Fruit fly (Drosophila melanogaster) whole organism, embryonic: ENCODE results near the gene Sgt1.
A peak's percentile ranks its signal among the peaks of the same experiment; 100 is the strongest.

ENCODE experiments used
- CG10267 ChIP-seq: fragments of 200-800 bp; sonication (Bioruptor generic); optimal IDR thresholded peaks from 2 replicates; lab custom pipeline; 2018; ENCODE audit warnings: missing biosample characterization, mild to moderate bottlenecking, missing genetic modification characterization, moderate library complexity
- CG10565 ChIP-seq: fragments of 200-800 bp; sonication (Bioruptor generic); optimal IDR thresholded peaks from 3 replicates; lab custom pipeline; 2016; ENCODE audit warnings: missing biosample characterization, mild to moderate bottlenecking, missing genetic modification characterization
- CG12104 ChIP-seq: fragments of 200-800 bp; sonication (Bioruptor generic); optimal IDR thresholded peaks from 3 replicates; lab custom pipeline; 2016; ENCODE audit warnings: missing biosample characterization, missing genetic modification characterization
- CG12659 ChIP-seq: fragments of 200-800 bp; sonication (Bioruptor generic); optimal IDR thresholded peaks from 3 replicates; lab custom pipeline; 2017; ENCODE audit warnings: mild to moderate bottlenecking, missing biosample characterization, missing genetic modification reagents, missing genetic modification characterization
- CG14441 ChIP-seq: fragments of 200-800 bp; sonication (Bioruptor generic); IDR thresholded peaks from 2 replicates; pipeline ENCODE4 v1.3.6; 2022; ENCODE audit warnings: missing biosample characterization, missing genetic modification characterization
- CG14667 ChIP-seq: fragments of 200-800 bp; sonication (Bioruptor generic); IDR thresholded peaks from 2 replicates; pipeline ENCODE4 v1.3.6; 2022; ENCODE audit warnings: missing biosample characterization, missing genetic modification characterization
- CG14710 ChIP-seq: fragments of 200-800 bp; sonication (Bioruptor generic); optimal IDR thresholded peaks from 3 replicates; lab custom pipeline; 2019; ENCODE audit warnings: missing biosample characterization, mild to moderate bottlenecking, missing genetic modification characterization, moderate library complexity
- CG15073 ChIP-seq: fragments of 200-800 bp; sonication (Bioruptor generic); optimal IDR thresholded peaks from 2 replicates; lab custom pipeline; 2016; ENCODE audit warnings: missing biosample characterization, missing genetic modification characterization
- CG17328 ChIP-seq: fragments of 200-800 bp; sonication (Bioruptor generic); IDR thresholded peaks from 2 replicates; pipeline ENCODE4 v1.3.6; 2022; ENCODE audit warnings: missing biosample characterization, missing genetic modification characterization
- CG17359 ChIP-seq: fragments of 200-800 bp; sonication (Bioruptor generic); optimal IDR thresholded peaks from 3 replicates; lab custom pipeline; 2018; ENCODE audit warnings: missing biosample characterization, mild to moderate bottlenecking, missing genetic modification characterization, moderate library complexity
- CG18262 ChIP-seq: fragments of 200-800 bp; optimal IDR thresholded peaks from 3 replicates; lab custom pipeline; 2019; ENCODE audit warnings: missing biosample characterization, mild to moderate bottlenecking, missing genetic modification characterization, moderate library complexity
- CG2202 ChIP-seq: fragments of 200-800 bp; sonication (Bioruptor generic); optimal IDR thresholded peaks from 2 replicates; lab custom pipeline; 2018; ENCODE audit warnings: missing biosample characterization, mild to moderate bottlenecking, missing genetic modification characterization
- CG2678 ChIP-seq: fragments of 200-800 bp; sonication (Bioruptor generic); optimal IDR thresholded peaks from 3 replicates; lab custom pipeline; 2019; ENCODE audit warnings: missing biosample characterization, mild to moderate bottlenecking, missing genetic modification characterization, moderate library complexity
- CG2875 ChIP-seq: fragments of 200-800 bp; sonication (Bioruptor generic); optimal IDR thresholded peaks from 2 replicates; lab custom pipeline; 2017; ENCODE audit warnings: missing biosample characterization, mild to moderate bottlenecking, missing genetic modification characterization, missing genetic modification reagents
- CG31365 ChIP-seq: fragments of 200-800 bp; sonication (Bioruptor generic); optimal IDR thresholded peaks from 2 replicates; lab custom pipeline; 2018; ENCODE audit warnings: missing biosample characterization, mild to moderate bottlenecking, missing genetic modification characterization
- CG32772 ChIP-seq: fragments of 200-800 bp; sonication (Bioruptor generic); IDR thresholded peaks from 2 replicates; pipeline ENCODE4 v1.3.6; 2022; ENCODE audit warnings: missing biosample characterization, missing genetic modification characterization
- CG42726 ChIP-seq: fragments of 200-800 bp; sonication (Bioruptor generic); IDR thresholded peaks from 2 replicates; pipeline ENCODE4 v1.3.6; 2022; ENCODE audit warnings: missing biosample characterization, missing genetic modification characterization; ENCODE audit not compliant: partially characterized antibody
- CG6765 ChIP-seq: fragments of 200-800 bp; sonication (Bioruptor generic); optimal IDR thresholded peaks from 3 replicates; lab custom pipeline; 2017; ENCODE audit warnings: missing biosample characterization, mild to moderate bottlenecking, missing genetic modification characterization
- CG7372 ChIP-seq: fragments of 200-800 bp; sonication (Bioruptor generic); IDR thresholded peaks from 2 replicates; pipeline ENCODE4 v1.3.6; 2022; ENCODE audit warnings: missing biosample characterization, missing genetic modification characterization
- CG8765 ChIP-seq: fragments of 200-800 bp; sonication (Bioruptor generic); IDR thresholded peaks from 2 replicates; pipeline ENCODE4 v1.3.6; 2022; ENCODE audit warnings: missing biosample characterization, missing genetic modification characterization
- CG8924 ChIP-seq: fragments of 200-800 bp; optimal IDR thresholded peaks from 3 replicates; lab custom pipeline; 2019; ENCODE audit warnings: missing biosample characterization, mild to moderate bottlenecking, missing genetic modification characterization, moderate library complexity
- CG9437 ChIP-seq: fragments of 200-800 bp; sonication (Bioruptor generic); optimal IDR thresholded peaks from 2 replicates; lab custom pipeline; 2018; ENCODE audit warnings: missing biosample characterization, mild to moderate bottlenecking, missing genetic modification characterization
- CG9609 ChIP-seq: fragments of 200-800 bp; sonication (Bioruptor generic); optimal IDR thresholded peaks from 3 replicates; lab custom pipeline; 2016; ENCODE audit warnings: missing biosample characterization, missing genetic modification characterization
- CG9727 ChIP-seq: fragments of 200-800 bp; sonication (Bioruptor generic); optimal IDR thresholded peaks from 3 replicates; lab custom pipeline; 2017; ENCODE audit warnings: missing biosample characterization, mild to moderate bottlenecking, missing genetic modification characterization
- CkIIα-i1 ChIP-seq: fragments of 200-800 bp; sonication (Bioruptor generic); IDR thresholded peaks from 2 replicates; pipeline ENCODE4 v1.3.6; 2022; ENCODE audit warnings: missing biosample characterization, missing genetic modification characterization
- Doc3 ChIP-seq: fragments of 200-800 bp; sonication (Bioruptor generic); IDR thresholded peaks from 3 replicates; pipeline ENCODE4 v1.3.6; 2022; ENCODE audit warnings: missing biosample characterization, missing genetic modification characterization; ENCODE audit not compliant: partially characterized antibody
- HLH54F ChIP-seq: fragments of 200-800 bp; sonication (Bioruptor generic); optimal IDR thresholded peaks from 3 replicates; lab custom pipeline; 2016; ENCODE audit warnings: missing biosample characterization, missing genetic modification characterization
- Hr51 ChIP-seq, 2 experiments: fragments of 200-800 bp; sonication (Bioruptor generic); optimal IDR thresholded peaks; 2 replicates in 1 of 2; 3 replicates in 1 of 2; lab custom pipeline; 2016 to 2018; ENCODE audit warnings: missing biosample characterization in 2 of 2, missing genetic modification characterization in 2 of 2, mild to moderate bottlenecking in 1 of 2, moderate library complexity in 1 of 2
- Hr78 ChIP-seq, 2 experiments: fragments of 200-800 bp in 1 of 2; fragments of >200 bp in 1 of 2; sonication (Bioruptor generic) in 1 of 2; optimal IDR thresholded peaks; 2 replicates each; lab custom pipeline; 2017 to 2019; ENCODE audit warnings: missing biosample characterization in 2 of 2, missing genetic modification characterization in 2 of 2, mild to moderate bottlenecking in 1 of 2, moderate library complexity in 1 of 2
- MESR4 ChIP-seq: fragments of 200-800 bp; sonication (Bioruptor generic); optimal IDR thresholded peaks from 2 replicates; lab custom pipeline; 2018; ENCODE audit warnings: missing biosample characterization, mild to moderate bottlenecking, missing genetic modification characterization, moderate library complexity
- Vsx1 ChIP-seq: fragments of 200-800 bp; sonication (Bioruptor generic); optimal IDR thresholded peaks from 2 replicates; lab custom pipeline; 2017; ENCODE audit warnings: missing biosample characterization, mild to moderate bottlenecking, missing genetic modification characterization, missing genetic modification reagents
- ato ChIP-seq: fragments of 200-800 bp; sonication (Bioruptor generic); IDR thresholded peaks from 2 replicates; pipeline ENCODE4 v1.3.6; 2022; ENCODE audit warnings: missing biosample characterization, missing genetic modification characterization; ENCODE audit not compliant: partially characterized antibody
- bab2 ChIP-seq: fragments of 200-800 bp; sonication (Bioruptor generic); optimal IDR thresholded peaks from 2 replicates; lab custom pipeline; 2016; ENCODE audit warnings: missing biosample characterization, missing genetic modification characterization
- br ChIP-seq: fragments of >200 bp; optimal IDR thresholded peaks from 2 replicates; lab custom pipeline; 2017
- cato ChIP-seq: fragments of 200-800 bp; sonication (Bioruptor generic); optimal IDR thresholded peaks from 2 replicates; lab custom pipeline; 2016; ENCODE audit warnings: missing biosample characterization, missing genetic modification characterization, borderline replicate concordance
- dan ChIP-seq: fragments of 200-800 bp; sonication (Bioruptor generic); IDR thresholded peaks from 2 replicates; pipeline ENCODE4 v1.3.6; 2022; ENCODE audit warnings: missing biosample characterization, missing genetic modification characterization
- emc ChIP-seq: fragments of 200-800 bp; sonication (Bioruptor generic); optimal IDR thresholded peaks from 2 replicates; lab custom pipeline; 2016; ENCODE audit warnings: missing biosample characterization, missing genetic modification characterization
- fd64A ChIP-seq: fragments of 200-800 bp; sonication (Bioruptor generic); optimal IDR thresholded peaks from 3 replicates; lab custom pipeline; 2018; ENCODE audit warnings: missing biosample characterization, mild to moderate bottlenecking, missing genetic modification characterization
- gcm ChIP-seq: fragments of 200-800 bp; sonication (Bioruptor generic); optimal IDR thresholded peaks from 2 replicates; lab custom pipeline; 2019; ENCODE audit warnings: missing biosample characterization, mild to moderate bottlenecking, missing genetic modification characterization, moderate library complexity
- gt ChIP-seq: fragments of 200-800 bp; sonication (Bioruptor generic); IDR thresholded peaks from 2 replicates; pipeline ENCODE4 v1.3.6; 2022; ENCODE audit warnings: missing biosample characterization, missing genetic modification characterization
- hkb ChIP-seq, 2 experiments: fragments of 200-800 bp in 1 of 2; fragments of >200 bp in 1 of 2; sonication (Bioruptor generic) in 1 of 2; IDR thresholded peaks in 1 of 2; optimal IDR thresholded peaks in 1 of 2; 2 replicates each; pipeline versions ENCODE4 v1.3.6 to Lab custom; 2017 to 2022; ENCODE audit warnings: missing biosample characterization in 1 of 2, missing genetic modification characterization in 1 of 2
- hth ChIP-seq: fragments of >200 bp; optimal IDR thresholded peaks from 2 replicates; lab custom pipeline; 2017; ENCODE audit warnings: inconsistent platforms
- maf-S ChIP-seq: fragments of 200-800 bp; sonication (Bioruptor generic); optimal IDR thresholded peaks from 2 replicates; lab custom pipeline; 2016; ENCODE audit warnings: missing biosample characterization, missing genetic modification characterization
- nmo ChIP-seq: fragments of 200-800 bp; sonication (Bioruptor generic); optimal IDR thresholded peaks from 2 replicates; lab custom pipeline; 2018; ENCODE audit warnings: missing biosample characterization, mild to moderate bottlenecking, missing genetic modification characterization, moderate library complexity
- pros ChIP-seq: fragments of 200-800 bp; sonication (Bioruptor generic); optimal IDR thresholded peaks from 3 replicates; lab custom pipeline; 2019; ENCODE audit warnings: missing biosample characterization, mild to moderate bottlenecking, missing genetic modification characterization, moderate library complexity
- pum ChIP-seq: fragments of 200-800 bp; sonication (Bioruptor generic); optimal IDR thresholded peaks from 2 replicates; lab custom pipeline; 2016; ENCODE audit warnings: missing biosample characterization, missing genetic modification characterization
- pzg ChIP-seq: fragments of 200-800 bp; sonication (Bioruptor generic); optimal IDR thresholded peaks from 3 replicates; lab custom pipeline; 2018; ENCODE audit warnings: missing biosample characterization, mild to moderate bottlenecking, missing genetic modification characterization, moderate library complexity
- slp2 ChIP-seq: fragments of 200-800 bp; sonication (Bioruptor generic); optimal IDR thresholded peaks from 2 replicates; lab custom pipeline; 2016; ENCODE audit warnings: missing biosample characterization, missing genetic modification characterization
- yki ChIP-seq: fragments of >200 bp; optimal IDR thresholded peaks from 3 replicates; lab custom pipeline; 2018
- zen2 ChIP-seq: fragments of 200-800 bp; sonication (Bioruptor generic); IDR thresholded peaks from 3 replicates; pipeline ENCODE4 v1.3.6; 2022; ENCODE audit warnings: missing biosample characterization, missing genetic modification characterization; ENCODE audit not compliant: partially characterized antibody

The Sgt1 gene

dm6 chr3R:8308515-8308959 is 3.5 kb upstream of the Sgt1 start, which contains the start of gene tex (continued):
- TF ChIP-seq CG14441 (GFP tag; lab: Robert Waterston, UW), result no peak
- no peak for TF ChIP-seq Hr51 (GFP tag; optimal IDR thresholded peaks at IDR 0.05; lab: Kevin White, UChicago)
- no peak for TF ChIP-seq CG14667 (GFP tag; lab: Robert Waterston, UW)
- TF ChIP-seq CG6765 (GFP tag; lab: Kevin White, UChicago), result no peak
- no peak for TF ChIP-seq yki (lab: Kevin White, UChicago)
- no peak for TF ChIP-seq CG15073 (GFP tag; lab: Kevin White, UChicago)
- no peak for TF ChIP-seq CG7372
- TF ChIP-seq pros (GFP tag; lab: Kevin White, UChicago), result no peak
- TF ChIP-seq nmo (GFP tag; lab: Kevin White, UChicago), result peak; percentile 55
- TF ChIP-seq Vsx1 (GFP tag; lab: Kevin White, UChicago), result no peak
- TF ChIP-seq CG17328 (GFP tag; lab: Robert Waterston, UW), result no peak
- TF ChIP-seq CG2678, result no peak
- TF ChIP-seq CG18262 (tag; lab: Kevin White, UChicago), result peak; percentile 65
- peak; percentile 63 for TF ChIP-seq CG2202 (tag; lab: Kevin White, UChicago)
- TF ChIP-seq CG8924 (tag; lab: Kevin White, UChicago), result peak; percentile 59
- no peak for TF ChIP-seq CG10565
- no peak for TF ChIP-seq CG42726 (GFP tag; lab: Robert Waterston, UW)
- no peak for TF ChIP-seq cato (GFP tag; lab: Kevin White, UChicago)
- no peak for TF ChIP-seq Doc3
- no peak for TF ChIP-seq hth
- TF ChIP-seq emc (GFP tag; lab: Kevin White, UChicago), result no peak
- TF ChIP-seq CG32772 (GFP tag; lab: Robert Waterston, UW), result no peak
- TF ChIP-seq pzg (GFP tag; lab: Kevin White, UChicago), result peak; percentile 89
- no peak for TF ChIP-seq dan
- peak; percentile 55 for TF ChIP-seq CG17359 (tag; lab: Kevin White, UChicago)
- TF ChIP-seq zen2 (GFP tag; lab: Robert Waterston, UW), result no peak
- TF ChIP-seq CG10267, result peak; percentile 47
- no peak for TF ChIP-seq maf-S (GFP tag; lab: Kevin White, UChicago)
- peak; percentile 47 for TF ChIP-seq CG31365 (tag; lab: Kevin White, UChicago)
- peak; percentile 82 for TF ChIP-seq CG2875 (GFP tag; lab: Kevin White, UChicago)
- peak in 1 of 2 experiments; percentile 1 for TF ChIP-seq Hr78 (GFP tag; optimal IDR thresholded peaks at IDR 0.05; lab: Kevin White, UChicago)
- TF ChIP-seq CG9437 (GFP tag; lab: Kevin White, UChicago), result no peak
- TF ChIP-seq gt (GFP tag; lab: Robert Waterston, UW), result no peak
- peak; percentile 36 for TF ChIP-seq bab2 (GFP tag; lab: Kevin White, UChicago)
- no peak for TF ChIP-seq HLH54F (GFP tag; lab: Kevin White, UChicago)
- TF ChIP-seq CkIIα-i1 (GFP tag; lab: Robert Waterston, UW), result no peak
- peak; percentile 69 for TF ChIP-seq CG9727 (GFP tag; lab: Kevin White, UChicago)
- peak; percentile 77 for TF ChIP-seq CG14710 (tag; lab: Kevin White, UChicago)
- no peak for TF ChIP-seq ato (GFP tag; lab: Robert Waterston, UW)
- peak; percentile 4 for TF ChIP-seq slp2 (GFP tag; lab: Kevin White, UChicago)
- TF ChIP-seq CG8765 (GFP tag; lab: Robert Waterston, UW), result no peak
- TF ChIP-seq CG12659, result no peak
- peak; percentile 57 for TF ChIP-seq gcm
- no peak for TF ChIP-seq hkb (optimal IDR thresholded peaks at IDR 0.05; lab: Kevin White, UChicago)
- TF ChIP-seq hkb (GFP tag; IDR thresholded peaks at IDR 0.05; lab: Robert Waterston, UW), result peak; percentile 37; the same call in 1 of the 2 replicates
- TF ChIP-seq CG9609 (GFP tag; lab: Kevin White, UChicago), result no peak
- TF ChIP-seq CG12104 (GFP tag; lab: Kevin White, UChicago), result peak; percentile 3
- TF ChIP-seq MESR4 (GFP tag; lab: Kevin White, UChicago), result peak; percentile 12
- TF ChIP-seq fd64A (GFP tag; lab: Kevin White, UChicago), result peak; percentile 81
- TF ChIP-seq pum (GFP tag; lab: Kevin White, UChicago), result no peak
- TF ChIP-seq br (lab: Kevin White, UChicago), result no peak
